Worm (Caenorhabditis elegans): ENCODE measurements around the gene Y38A10A.11.

Gene Y38A10A.11

ce11 chrV:6100492-6101004 is 2.8 kb downstream of the Y38A10A.11 start, which contains the start of gene crt-1 (continued):
- TF ChIP-seq elt-3 (tag; optimal IDR thresholded peaks at IDR 0.05): no peak

- no peak for TF ChIP-seq crh-2 (tag; optimal IDR thresholded peaks at IDR 0.05)
- no peak for TF ChIP-seq nhr-11 (tag; optimal IDR thresholded peaks at IDR 0.05)
- no peak for TF ChIP-seq aly-2 (tag; optimal IDR thresholded peaks at IDR 0.05)
- no peak for TF ChIP-seq Y55F3AM.14 (GFP tag; optimal IDR thresholded peaks at IDR 0.05)
- no peak for TF ChIP-seq ztf-4 (tag; optimal IDR thresholded peaks at IDR 0.05)
- TF ChIP-seq unc-39 (tag; optimal IDR thresholded peaks at IDR 0.05): no peak
- no peak for TF ChIP-seq nhr-129 (tag; optimal IDR thresholded peaks at IDR 0.05)
- no peak for TF ChIP-seq skn-1 (tag; optimal IDR thresholded peaks at IDR 0.05)
- TF ChIP-seq alr-1 (tag; optimal IDR thresholded peaks at IDR 0.05): no peak
- TF ChIP-seq nhr-12 (tag; optimal IDR thresholded peaks at IDR 0.05): no peak
- TF ChIP-seq ztf-1 (GFP tag; conservative IDR thresholded peaks at IDR 0.05): no peak
- no peak for TF ChIP-seq nhr-6 (tag; optimal IDR thresholded peaks at IDR 0.05)
- TF ChIP-seq lin-11 (tag; optimal IDR thresholded peaks at IDR 0.05): no peak
- TF ChIP-seq nhr-10 (tag; optimal IDR thresholded peaks at IDR 0.05): no peak
- no peak for TF ChIP-seq sma-3 (GFP tag; optimal IDR thresholded peaks at IDR 0.05)
These were observed 3.7 kb downstream of the Y38A10A.11 start for ce11 chrV:6099634-6100033.

ce11 chrV:6098755-6099155 is 4.6 kb downstream of the Y38A10A.11 start:
- TF ChIP-seq lin-13 (GFP tag; optimal IDR thresholded peaks at IDR 0.05): no peak
- no peak for TF ChIP-seq unc-39 (tag; optimal IDR thresholded peaks at IDR 0.05)
- no peak for TF ChIP-seq nhr-23 (tag; optimal IDR thresholded peaks at IDR 0.05)
- peak; percentile 58 for TF ChIP-seq ama-1 (optimal IDR thresholded peaks at IDR 0.05)
- TF ChIP-seq gmeb-1 (tag; optimal IDR thresholded peaks at IDR 0.05): peak; percentile 28
- TF ChIP-seq mbf-1 (tag; optimal IDR thresholded peaks at IDR 0.05): no peak
- TF ChIP-seq skn-1 (tag; optimal IDR thresholded peaks at IDR 0.05): no peak
- TF ChIP-seq sma-9 (GFP tag; optimal IDR thresholded peaks at IDR 0.05): peak; percentile 22
- no peak for TF ChIP-seq sma-9 (tag; optimal IDR thresholded peaks at IDR 0.05)
- peak in 1 of 2 experiments; percentile 39 for TF ChIP-seq lsy-2 (tag; optimal IDR thresholded peaks at IDR 0.05)
- TF ChIP-seq snpc-4 (tag; optimal IDR thresholded peaks at IDR 0.05): no peak
- TF ChIP-seq crh-2 (tag; optimal IDR thresholded peaks at IDR 0.05): peak; percentile 51
- no peak for TF ChIP-seq elt-3 (tag; optimal IDR thresholded peaks at IDR 0.05)
- no peak for TF ChIP-seq nhr-77 (tag; optimal IDR thresholded peaks at IDR 0.05)
- TF ChIP-seq F13H6.1 (tag; optimal IDR thresholded peaks at IDR 0.05): no peak
- TF ChIP-seq blmp-1 (tag; optimal IDR thresholded peaks at IDR 0.05; ENCODE audit: insufficient read depth): no peak
- no peak for TF ChIP-seq nhr-12 (tag; optimal IDR thresholded peaks at IDR 0.05)
- peak; percentile 4 for TF ChIP-seq nhr-11 (tag; optimal IDR thresholded peaks at IDR 0.05)

ce11 chrV:6096559-6097155 is 6.7 kb downstream of the Y38A10A.11 start, which contains the start of gene smut-1:
Gene smut-1, plus strand, starts transcription at chrV:6097105.
- TF ChIP-seq gmeb-1 (tag; optimal IDR thresholded peaks at IDR 0.05) (no peak), F13H6.1 (tag; optimal IDR thresholded peaks at IDR 0.05) (no peak), sem-4 (tag; optimal IDR thresholded peaks at IDR 0.05) (no peak), zag-1 (tag; optimal IDR thresholded peaks at IDR 0.05) (no peak), aly-2 (tag; optimal IDR thresholded peaks at IDR 0.05) (no peak), nhr-12 (tag; optimal IDR thresholded peaks at IDR 0.05) (no peak), peb-1 (tag; optimal IDR thresholded peaks at IDR 0.05) (no peak), dmd-4 (tag; optimal IDR thresholded peaks at IDR 0.05) (no peak), alr-1 (tag; optimal IDR thresholded peaks at IDR 0.05) (no peak), mab-5 (tag; optimal IDR thresholded peaks at IDR 0.05) (no peak), ama-1 (optimal IDR thresholded peaks at IDR 0.05) (no peak), nhr-129 (tag; optimal IDR thresholded peaks at IDR 0.05) (no peak), nhr-23 (tag; optimal IDR thresholded peaks at IDR 0.05) (no peak), nhr-25 (tag; optimal IDR thresholded peaks at IDR 0.05) (no peak), egl-27 (tag; optimal IDR thresholded peaks at IDR 0.05) (no peak), nhr-21 (tag; optimal IDR thresholded peaks at IDR 0.05) (no peak), ceh-82 (tag; optimal IDR thresholded peaks at IDR 0.05) (no peak)
